Fruit fly (Drosophila melanogaster) whole organism, prepupa: ENCODE results near the gene CG14130.
A peak's percentile ranks its signal among the peaks of the same experiment; 100 is the strongest.

Experiments used
- Blimp-1 ChIP-seq: fragments of 200-800 bp; sonication (Bioruptor generic); optimal IDR thresholded peaks from 3 replicates; lab custom pipeline; 2017; ENCODE audit warnings: missing biosample characterization, missing genetic modification characterization, mild to moderate bottlenecking, moderate library complexity, missing genetic modification reagents
- CG10631 ChIP-seq: fragments of 200-800 bp; sonication (Bioruptor generic); optimal IDR thresholded peaks from 2 replicates; lab custom pipeline; 2016; ENCODE audit warnings: missing biosample characterization, missing genetic modification characterization
- CG11294 ChIP-seq: fragments of 200-800 bp; sonication (Bioruptor generic); IDR thresholded peaks from 2 replicates; pipeline ENCODE4 v1.3.6; 2022; ENCODE audit warnings: missing biosample characterization, missing genetic modification characterization
- CG11902 ChIP-seq: fragments of 200-800 bp; sonication (Bioruptor generic); optimal IDR thresholded peaks from 3 replicates; lab custom pipeline; 2016; ENCODE audit warnings: missing biosample characterization, missing genetic modification characterization
- CG1621 ChIP-seq: fragments of 200-800 bp; sonication (Bioruptor generic); optimal IDR thresholded peaks from 3 replicates; lab custom pipeline; 2018; ENCODE audit warnings: missing biosample characterization, mild to moderate bottlenecking, missing genetic modification characterization
- CG16779 ChIP-seq: fragments of 200-800 bp; sonication (Bioruptor generic); optimal IDR thresholded peaks from 3 replicates; lab custom pipeline; 2017; ENCODE audit warnings: missing biosample characterization, mild to moderate bottlenecking, missing genetic modification characterization
- CG3032 ChIP-seq: fragments of 200-800 bp; optimal IDR thresholded peaks from 2 replicates; lab custom pipeline; 2019; ENCODE audit warnings: missing biosample characterization, mild to moderate bottlenecking, missing genetic modification characterization, moderate library complexity
- CG32006 ChIP-seq: fragments of 200-800 bp; sonication (Bioruptor generic); optimal IDR thresholded peaks from 3 replicates; lab custom pipeline; 2017; ENCODE audit warnings: missing biosample characterization, mild to moderate bottlenecking, missing genetic modification characterization
- CG34406 ChIP-seq: fragments of 200-800 bp; sonication (Bioruptor generic); optimal IDR thresholded peaks from 3 replicates; lab custom pipeline; 2016; ENCODE audit warnings: missing biosample characterization, missing genetic modification characterization
- CG4318 ChIP-seq: fragments of 200-800 bp; sonication (Bioruptor generic); optimal IDR thresholded peaks from 3 replicates; lab custom pipeline; 2017; ENCODE audit warnings: missing biosample characterization, mild to moderate bottlenecking, missing genetic modification characterization
- CG6163 ChIP-seq: fragments of 200-800 bp; sonication (Bioruptor generic); IDR thresholded peaks from 3 replicates; pipeline ENCODE4 v1.3.6; 2022; ENCODE audit warnings: missing biosample characterization, missing genetic modification characterization
- CG6276 ChIP-seq: fragments of 200-800 bp; sonication (Bioruptor generic); optimal IDR thresholded peaks from 2 replicates; lab custom pipeline; 2017; ENCODE audit warnings: missing biosample characterization, mild to moderate bottlenecking, missing genetic modification characterization
- CG6792 ChIP-seq: fragments of 200-800 bp; sonication (Bioruptor generic); optimal IDR thresholded peaks from 3 replicates; lab custom pipeline; 2016; ENCODE audit warnings: missing biosample characterization, missing genetic modification characterization
- CG6808 ChIP-seq: fragments of 200-800 bp; sonication (Bioruptor generic); optimal IDR thresholded peaks from 3 replicates; lab custom pipeline; 2017; ENCODE audit warnings: missing biosample characterization, missing genetic modification characterization, mild to moderate bottlenecking, moderate library complexity, missing genetic modification reagents
- CG7368 ChIP-seq: fragments of 200-800 bp; sonication (Bioruptor generic); optimal IDR thresholded peaks from 3 replicates; lab custom pipeline; 2016; ENCODE audit warnings: missing biosample characterization, missing genetic modification characterization
- CG8119 ChIP-seq: fragments of 200-800 bp; sonication (Bioruptor generic); IDR thresholded peaks from 3 replicates; pipeline ENCODE4 v1.3.6; 2022; ENCODE audit warnings: missing biosample characterization, missing genetic modification characterization
- CG8319 ChIP-seq: fragments of 200-800 bp; sonication (Bioruptor generic); optimal IDR thresholded peaks from 3 replicates; lab custom pipeline; 2016; ENCODE audit warnings: missing biosample characterization, missing genetic modification characterization
- Eip75B ChIP-seq: fragments of 200-800 bp; sonication (Bioruptor generic); optimal IDR thresholded peaks from 3 replicates; lab custom pipeline; 2016; ENCODE audit warnings: missing biosample characterization, missing genetic modification characterization
- Eip78C ChIP-seq: fragments of 200-800 bp; sonication (Bioruptor generic); peaks from one replicate; lab custom pipeline; 2016; ENCODE audit warnings: missing biosample characterization, missing genetic modification characterization
- Eip93F ChIP-seq: fragments of 200-800 bp; sonication (Bioruptor generic); optimal IDR thresholded peaks from 2 replicates; lab custom pipeline; 2016; ENCODE audit warnings: missing biosample characterization, mild to moderate bottlenecking, missing genetic modification characterization
- Ets21C ChIP-seq: fragments of 200-800 bp; sonication (Bioruptor generic); optimal IDR thresholded peaks from 3 replicates; lab custom pipeline; 2016; ENCODE audit warnings: missing biosample characterization, missing genetic modification characterization
- Ets96B ChIP-seq: fragments of 200-800 bp; optimal IDR thresholded peaks from 2 replicates; lab custom pipeline; 2019; ENCODE audit warnings: missing biosample characterization, mild to moderate bottlenecking, missing genetic modification characterization, moderate library complexity
- Gug ChIP-seq: fragments of 200-800 bp; sonication (Bioruptor generic); IDR thresholded peaks from 2 replicates; pipeline ENCODE4 v1.3.6; 2022; ENCODE audit warnings: missing biosample characterization, missing genetic modification characterization
- Hr38 ChIP-seq: sonication (Bioruptor generic); optimal IDR thresholded peaks from 2 replicates; lab custom pipeline; 2016; ENCODE audit warnings: missing biosample characterization, missing genetic modification characterization
- Hr39 ChIP-seq: fragments of 200-800 bp; sonication (Bioruptor generic); optimal IDR thresholded peaks from 2 replicates; lab custom pipeline; 2016; ENCODE audit warnings: missing biosample characterization, missing genetic modification characterization
- Hr4 ChIP-seq: fragments of 200-800 bp; sonication (Bioruptor generic); optimal IDR thresholded peaks from 3 replicates; lab custom pipeline; 2016; ENCODE audit warnings: missing biosample characterization, missing genetic modification characterization
- Lpt ChIP-seq: fragments of 200-800 bp; sonication (Bioruptor generic); optimal IDR thresholded peaks from 3 replicates; lab custom pipeline; 2016; ENCODE audit warnings: missing biosample characterization, missing genetic modification characterization
- Met ChIP-seq: fragments of 200-800 bp; sonication (Bioruptor generic); optimal IDR thresholded peaks from 3 replicates; lab custom pipeline; 2016; ENCODE audit warnings: missing biosample characterization, missing genetic modification characterization
- Smox ChIP-seq: fragments of 200-800 bp; sonication (Bioruptor generic); optimal IDR thresholded peaks from 3 replicates; lab custom pipeline; 2016; ENCODE audit warnings: missing biosample characterization, missing genetic modification characterization
- Sox102F ChIP-seq: fragments of 200-800 bp; sonication (Bioruptor generic); optimal IDR thresholded peaks from 2 replicates; lab custom pipeline; 2016; ENCODE audit warnings: missing biosample characterization, mild to moderate bottlenecking, missing genetic modification characterization
- Sox14 ChIP-seq: fragments of 200-800 bp; sonication (Bioruptor generic); optimal IDR thresholded peaks from 3 replicates; lab custom pipeline; 2016; ENCODE audit warnings: missing biosample characterization, missing genetic modification characterization
- acj6 ChIP-seq: fragments of 200-800 bp; sonication (Bioruptor generic); optimal IDR thresholded peaks from 3 replicates; lab custom pipeline; 2016; ENCODE audit warnings: missing biosample characterization, missing genetic modification characterization
- cyc ChIP-seq: fragments of 200-800 bp; sonication (Bioruptor generic); optimal IDR thresholded peaks from 3 replicates; lab custom pipeline; 2016; ENCODE audit warnings: missing biosample characterization, missing genetic modification characterization
- dac ChIP-seq: fragments of 200-800 bp; sonication (Bioruptor generic); optimal IDR thresholded peaks from 2 replicates; lab custom pipeline; 2017; ENCODE audit warnings: missing biosample characterization, mild to moderate bottlenecking, missing genetic modification characterization
- dsx ChIP-seq: fragments of 200-800 bp; optimal IDR thresholded peaks from 3 replicates; lab custom pipeline; 2019; ENCODE audit warnings: missing biosample characterization, mild to moderate bottlenecking, missing genetic modification characterization, moderate library complexity; ENCODE audit not compliant: poor library complexity, severe bottlenecking
- eg ChIP-seq: fragments of 200-800 bp; sonication (Bioruptor generic); IDR thresholded peaks from 3 replicates; pipeline ENCODE4 v1.3.6; 2022; ENCODE audit warnings: missing biosample characterization, missing genetic modification characterization
- esn ChIP-seq: fragments of 200-800 bp; sonication (Bioruptor generic); optimal IDR thresholded peaks from 2 replicates; lab custom pipeline; 2016; ENCODE audit warnings: missing biosample characterization, mild to moderate bottlenecking, missing genetic modification characterization, moderate library complexity
- fd59A ChIP-seq: fragments of 200-800 bp; sonication (Bioruptor generic); optimal IDR thresholded peaks from 2 replicates; lab custom pipeline; 2017; ENCODE audit warnings: missing biosample characterization, mild to moderate bottlenecking, missing genetic modification characterization, missing genetic modification reagents
- fd85E ChIP-seq: fragments of 200-800 bp; sonication (Bioruptor generic); optimal IDR thresholded peaks from 3 replicates; lab custom pipeline; 2016; ENCODE audit warnings: missing biosample characterization, missing genetic modification characterization
- lz ChIP-seq: fragments of 200-800 bp; sonication (Bioruptor generic); optimal IDR thresholded peaks from 3 replicates; lab custom pipeline; 2016; ENCODE audit warnings: missing biosample characterization, missing genetic modification characterization
- net ChIP-seq: fragments of 200-800 bp; sonication (Bioruptor generic); optimal IDR thresholded peaks from 3 replicates; lab custom pipeline; 2016; ENCODE audit warnings: missing biosample characterization, missing genetic modification characterization
- pdm3 ChIP-seq: fragments of 200-800 bp; sonication (Bioruptor generic); optimal IDR thresholded peaks from 3 replicates; lab custom pipeline; 2016; ENCODE audit warnings: missing biosample characterization, missing genetic modification characterization
- salr ChIP-seq, 2 experiments: fragments of 200-800 bp; sonication (Bioruptor generic); optimal IDR thresholded peaks; 3 replicates each; lab custom pipeline; 2016 to 2018; ENCODE audit warnings: missing biosample characterization in 2 of 2, missing genetic modification characterization in 2 of 2, mild to moderate bottlenecking in 1 of 2
- spab ChIP-seq: fragments of 200-800 bp; sonication (Bioruptor generic); optimal IDR thresholded peaks from 2 replicates; lab custom pipeline; 2017; ENCODE audit warnings: missing biosample characterization, mild to moderate bottlenecking, missing genetic modification characterization, missing genetic modification reagents
- ss ChIP-seq, 2 experiments: fragments of 200-800 bp; sonication (Bioruptor generic); optimal IDR thresholded peaks; 2 replicates in 1 of 2; 3 replicates in 1 of 2; lab custom pipeline; 2017 to 2018; ENCODE audit warnings: mild to moderate bottlenecking in 2 of 2, missing biosample characterization in 2 of 2, missing genetic modification characterization in 2 of 2, moderate library complexity in 1 of 2
- svp ChIP-seq: fragments of 200-800 bp; sonication (Bioruptor generic); peaks from one replicate; lab custom pipeline; 2016; ENCODE audit warnings: missing biosample characterization, missing genetic modification characterization
- topi ChIP-seq: fragments of 200-800 bp; sonication (Bioruptor generic); optimal IDR thresholded peaks from 3 replicates; lab custom pipeline; 2016; ENCODE audit warnings: missing biosample characterization, missing genetic modification characterization
- vri ChIP-seq: fragments of 200-800 bp; sonication (Bioruptor generic); optimal IDR thresholded peaks from 3 replicates; lab custom pipeline; 2016; ENCODE audit warnings: missing biosample characterization, mild to moderate bottlenecking, missing genetic modification characterization

Gene CG14130

DNA sequence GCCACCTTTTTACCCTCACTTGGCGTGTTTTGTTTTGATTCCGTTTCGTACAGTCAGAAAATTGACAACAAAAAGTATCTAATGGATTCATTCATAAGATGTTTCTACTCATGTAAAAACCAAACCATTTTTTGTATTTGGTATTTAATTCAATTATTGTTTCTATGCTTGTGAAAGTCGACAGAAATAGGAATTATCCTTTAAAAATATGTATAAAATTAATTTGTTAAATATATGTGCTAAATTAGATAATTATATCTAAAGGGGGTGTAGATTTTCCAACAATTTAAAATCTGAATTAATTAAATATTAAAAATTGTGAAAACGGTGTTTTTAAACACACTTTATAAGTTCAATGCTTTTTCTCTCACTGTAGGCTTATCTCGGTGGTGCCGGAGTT, 48.3 kb downstream of the CG14130 start:
- TF ChIP-seq topi (no peak), Eip93F (GFP tag; lab: Kevin White, UChicago) (no peak), CG16779 (no peak), cyc (no peak), esn (no peak), CG8119 (GFP tag; lab: Robert Waterston, UW) (no peak), vri (GFP tag; lab: Kevin White, UChicago) (no peak), salr (GFP tag; optimal IDR thresholded peaks at IDR 0.05; lab: Kevin White, UChicago) (no peak), Gug (no peak), Blimp-1 (no peak), CG32006 (peak; percentile 11), Sox14 (GFP tag; lab: Kevin White, UChicago) (no peak), Eip78C (GFP tag; lab: Kevin White, UChicago) (peak; percentile 46), Ets21C (no peak), CG11902 (GFP tag; lab: Kevin White, UChicago) (no peak), CG6276 (GFP tag; lab: Kevin White, UChicago) (no peak), lz (GFP tag; lab: Kevin White, UChicago) (no peak), Met (GFP tag; lab: Kevin White, UChicago) (no peak), Lpt (no peak), fd85E (GFP tag; lab: Kevin White, UChicago) (no peak), CG8319 (GFP tag; lab: Kevin White, UChicago) (no peak), Hr39 (GFP tag; lab: Kevin White, UChicago) (no peak), Hr38 (no peak), CG10631 (GFP tag; lab: Kevin White, UChicago) (peak; percentile 16), net (no peak), acj6 (GFP tag; lab: Kevin White, UChicago) (no peak), Hr4 (no peak), dsx (GFP tag; lab: Kevin White, UChicago) (peak; percentile 8), CG1621 (tag; lab: Kevin White, UChicago) (no peak), fd59A (GFP tag; lab: Kevin White, UChicago) (no peak), CG4318 (GFP tag; lab: Kevin White, UChicago) (no peak), spab (GFP tag; lab: Kevin White, UChicago) (no peak), CG6163 (GFP tag; lab: Robert Waterston, UW) (no peak), CG34406 (no peak), Eip75B (GFP tag; lab: Kevin White, UChicago) (no peak), Sox102F (no peak), dac (GFP tag; lab: Kevin White, UChicago) (no peak), Ets96B (tag; lab: Kevin White, UChicago) (peak; percentile 34), eg (GFP tag; lab: Robert Waterston, UW) (no peak), CG7368 (no peak), CG3032 (no peak), CG11294 (GFP tag; lab: Robert Waterston, UW) (no peak), Smox (GFP tag; lab: Kevin White, UChicago) (no peak), CG6792 (GFP tag; lab: Kevin White, UChicago) (no peak), ss (GFP tag; optimal IDR thresholded peaks at IDR 0.05; lab: Kevin White, UChicago) (peak in 1 of 2 experiments; percentile 36), svp (GFP tag; lab: Kevin White, UChicago) (peak; percentile 43), CG6808 (GFP tag; lab: Kevin White, UChicago) (peak; percentile 13), pdm3 (GFP tag; lab: Kevin White, UChicago) (no peak)
- TF ChIP-seq, all 60 proteins: peak for 8
